Fruit fly (Drosophila melanogaster): ENCODE results near the gene CG13692.

The CG13692 gene

DNA sequence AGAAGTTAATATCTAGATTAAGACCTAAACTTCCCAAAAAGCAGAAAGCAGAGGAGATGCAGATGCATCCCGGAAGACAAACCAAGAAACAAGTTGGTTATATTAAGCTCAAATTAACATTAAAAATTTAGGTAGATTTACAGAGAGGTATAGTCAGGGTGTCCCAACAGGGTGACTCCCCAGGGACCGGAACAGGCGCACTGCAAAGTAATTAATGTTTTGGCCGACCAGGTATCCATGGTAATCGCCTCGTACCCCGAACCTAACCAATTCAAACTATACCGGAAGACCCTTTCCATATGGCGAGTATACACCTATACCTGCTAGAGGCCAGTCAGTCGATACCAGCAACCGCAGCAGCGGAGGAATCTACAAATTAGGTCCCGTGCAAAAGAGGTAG, 1.0 kb downstream of the CG13692 start, which contains the start of gene BBS8:
Gene BBS8, plus strand, starts transcription at position 301 of the 400 bp plus-strand sequence.
- no peak for TF ChIP-seq CG17801 (GFP tag; optimal IDR thresholded peaks at IDR 0.05; ENCODE audit: partially characterized antibody)

dm6 chr2L:423160-423559, 1.6 kb downstream of the CG13692 start:
- no peak for TF ChIP-seq CG17801 (GFP tag; optimal IDR thresholded peaks at IDR 0.05; ENCODE audit: partially characterized antibody)

- no peak for TF ChIP-seq CG17801 (GFP tag; optimal IDR thresholded peaks at IDR 0.05; ENCODE audit: partially characterized antibody)
These were observed 3.9 kb downstream of the CG13692 start for dm6 chr2L:425491-425890.

DNA sequence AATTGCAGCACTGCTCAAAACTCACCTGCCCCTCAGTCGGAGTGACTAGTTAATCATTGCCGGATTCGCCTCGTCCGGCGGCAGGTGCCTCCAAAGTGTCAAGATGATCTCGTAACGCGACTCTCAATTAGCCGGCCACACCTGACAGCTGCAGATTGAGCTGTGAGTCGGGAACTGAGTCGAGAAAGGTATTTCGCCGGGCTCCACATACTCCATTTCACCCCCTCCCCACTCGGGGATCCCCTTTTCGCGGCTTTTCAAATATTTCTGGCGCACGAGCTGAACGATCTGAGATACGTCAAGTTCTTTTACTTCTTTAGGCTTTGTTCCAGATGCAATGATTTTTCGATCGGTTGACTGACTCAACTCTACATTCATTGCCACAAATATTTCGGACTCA, 4.9 kb downstream of the CG13692 start:
- no peak for TF ChIP-seq CG17801 (GFP tag; optimal IDR thresholded peaks at IDR 0.05; ENCODE audit: partially characterized antibody)

- no peak for TF ChIP-seq CG17801 (GFP tag; optimal IDR thresholded peaks at IDR 0.05; ENCODE audit: partially characterized antibody)
These were observed 6.0 kb downstream of the CG13692 start for dm6 chr2L:427338-428234.

DNA sequence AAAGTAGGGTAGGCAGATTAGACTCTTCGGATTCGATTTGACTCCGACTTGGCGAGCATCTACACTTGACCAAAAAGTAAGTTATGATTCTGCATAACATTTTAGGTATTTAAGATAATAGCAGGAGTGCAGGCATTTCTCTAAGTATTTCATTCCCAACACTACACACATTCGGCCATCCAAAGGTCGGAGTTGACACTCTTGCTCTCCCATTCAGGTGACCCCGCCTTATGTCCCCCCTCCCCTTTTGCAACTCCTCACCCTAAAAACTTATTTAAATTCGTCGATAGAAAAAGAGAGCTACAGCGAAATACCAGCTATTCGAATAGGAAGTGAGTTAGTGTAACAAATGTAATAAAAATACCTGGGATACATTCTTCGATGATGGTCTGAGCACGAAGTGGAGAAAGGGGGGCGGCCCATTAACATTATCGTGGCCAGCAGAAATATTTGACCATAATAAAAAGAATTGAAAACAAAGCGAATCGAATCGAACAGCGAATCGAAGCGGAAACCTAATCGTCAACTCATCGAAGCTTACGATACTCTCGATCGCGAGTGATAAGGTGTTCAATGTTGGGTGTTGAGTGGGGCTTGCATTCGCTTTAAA, 6.9 kb downstream of the CG13692 start:
- TF ChIP-seq CG17801 (GFP tag; optimal IDR thresholded peaks at IDR 0.05; ENCODE audit: partially characterized antibody), result no peak

- no peak for TF ChIP-seq CG17801 (GFP tag; optimal IDR thresholded peaks at IDR 0.05; ENCODE audit: partially characterized antibody)
These were observed 8.3 kb downstream of the CG13692 start for dm6 chr2L:429680-430484.

DNA sequence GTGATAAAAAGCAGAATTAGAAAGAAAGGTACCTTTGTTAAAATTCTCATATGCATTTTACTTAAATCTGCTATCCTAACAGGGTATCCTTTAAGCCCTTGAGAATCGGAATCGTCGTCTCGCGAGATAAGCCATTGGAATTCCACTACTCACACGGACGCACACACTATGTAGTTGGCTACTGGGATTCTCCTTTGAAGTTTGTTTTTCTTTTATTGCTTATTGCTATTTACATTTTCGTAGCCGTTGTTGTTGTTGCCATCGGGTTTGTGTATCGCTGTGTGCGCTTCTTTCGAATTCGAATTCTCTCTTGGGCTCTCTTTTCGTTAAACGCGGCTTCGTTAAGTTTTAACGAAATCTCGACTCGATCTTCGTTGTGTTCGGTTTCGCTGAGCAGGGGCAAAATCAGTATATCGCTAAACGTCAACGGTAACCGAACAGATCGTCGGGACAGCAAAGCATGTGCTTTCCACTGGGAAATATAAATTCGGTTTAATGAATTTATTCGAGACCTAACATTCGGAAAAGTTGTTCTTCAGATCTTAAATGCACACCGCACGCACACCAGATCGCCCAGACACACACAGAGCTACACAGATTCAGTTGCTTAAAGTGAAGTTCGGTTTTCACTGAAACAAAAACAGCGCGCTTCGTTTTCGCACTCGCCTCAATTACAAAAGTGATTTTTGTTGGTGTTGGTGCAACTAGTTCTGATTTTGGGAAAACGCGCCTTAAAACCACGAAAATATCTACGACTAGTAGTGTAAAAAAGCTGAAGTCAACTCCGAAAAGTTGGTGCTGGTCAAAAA, 9.5 kb downstream of the CG13692 start, which contains the start of gene ex:
Gene ex, plus strand, starts transcription at position 408 of the 809 bp plus-strand sequence.
- TF ChIP-seq CG17801 (GFP tag; optimal IDR thresholded peaks at IDR 0.05; ENCODE audit: partially characterized antibody), result peak; percentile 81

dm6 chr2L:431629-431984, 10.0 kb downstream of the CG13692 start:
- no peak for TF ChIP-seq CG17801 (GFP tag; optimal IDR thresholded peaks at IDR 0.05; ENCODE audit: partially characterized antibody)

DNA sequence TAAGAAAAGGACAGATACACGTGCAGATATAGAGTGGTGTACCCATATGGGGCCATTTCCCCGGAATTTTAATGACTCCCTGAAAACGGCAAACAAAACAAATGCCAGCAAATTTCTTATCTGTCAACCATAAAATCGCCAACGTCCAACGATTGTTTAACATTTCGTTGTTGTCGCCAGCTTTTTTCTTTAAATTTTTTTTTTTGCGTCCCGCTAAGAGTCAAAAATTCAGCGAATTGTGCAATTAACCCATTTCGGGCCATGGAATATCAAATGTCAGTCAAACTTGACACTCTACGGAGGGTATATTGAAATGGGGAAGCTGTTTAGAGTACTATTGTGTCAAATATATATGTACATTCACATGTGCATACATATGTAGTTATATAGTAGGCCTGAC, 10.5 kb downstream of the CG13692 start:
- TF ChIP-seq CG17801 (GFP tag; optimal IDR thresholded peaks at IDR 0.05; ENCODE audit: partially characterized antibody), result peak; percentile 4

- TF ChIP-seq CG17801 (GFP tag; optimal IDR thresholded peaks at IDR 0.05; ENCODE audit: partially characterized antibody), result no peak
These were observed 12.9 kb downstream of the CG13692 start for dm6 chr2L:434439-434838.

- peak; percentile 81 for TF ChIP-seq CG17801 (GFP tag; optimal IDR thresholded peaks at IDR 0.05; ENCODE audit: partially characterized antibody)
These were observed 13.8 kb downstream of the CG13692 start for dm6 chr2L:435311-435806.

- no peak for TF ChIP-seq CG17801 (GFP tag; optimal IDR thresholded peaks at IDR 0.05; ENCODE audit: partially characterized antibody)
These were observed 15.9 kb downstream of the CG13692 start for dm6 chr2L:437498-437897.

DNA sequence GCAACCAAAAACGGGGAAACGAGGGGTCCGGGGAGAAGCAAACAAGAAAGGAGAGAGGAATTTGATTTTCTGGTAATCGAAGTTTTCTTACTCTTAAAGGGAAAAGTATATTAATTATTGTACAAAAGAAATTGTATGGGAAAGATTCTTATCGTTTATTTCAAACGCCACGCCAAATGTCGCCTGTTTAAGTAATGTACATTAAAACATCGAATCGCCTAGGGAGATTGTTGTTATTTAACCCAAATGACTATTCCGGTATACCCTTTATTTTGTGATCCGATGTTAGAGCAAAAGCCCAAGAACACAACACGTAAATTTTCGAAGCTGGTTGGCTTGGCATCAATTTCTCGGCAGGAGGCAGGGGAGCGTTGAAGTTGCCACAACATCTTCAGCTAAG, 17.8 kb downstream of the CG13692 start:
- no peak for TF ChIP-seq CG17801 (GFP tag; optimal IDR thresholded peaks at IDR 0.05; ENCODE audit: partially characterized antibody)

All from ovary, adult (tissue).